Fruit fly (Drosophila melanogaster) whole organism, prepupa: ENCODE data around the gene VhaSFD.

Experiments used
- CG10669 ChIP-seq: fragments of 200-800 bp; sonication (Bioruptor generic); optimal IDR thresholded peaks from 3 replicates; lab custom pipeline; 2018; ENCODE audit warnings: missing biosample characterization, mild to moderate bottlenecking, missing genetic modification characterization, moderate library complexity
- CG11762 ChIP-seq: fragments of 200-800 bp; sonication (Bioruptor generic); optimal IDR thresholded peaks from 3 replicates; lab custom pipeline; 2016; ENCODE audit warnings: missing biosample characterization, missing genetic modification characterization; ENCODE audit not compliant: insufficient read depth
- CG11902 ChIP-seq: fragments of 200-800 bp; sonication (Bioruptor generic); optimal IDR thresholded peaks from 3 replicates; lab custom pipeline; 2016; ENCODE audit warnings: missing biosample characterization, missing genetic modification characterization
- CG15336 ChIP-seq: fragments of 200-800 bp; sonication (Bioruptor generic); IDR thresholded peaks from 2 replicates; pipeline ENCODE4 v1.3.6; 2022; ENCODE audit warnings: missing biosample characterization, missing genetic modification characterization
- CG16779 ChIP-seq: fragments of 200-800 bp; sonication (Bioruptor generic); optimal IDR thresholded peaks from 3 replicates; lab custom pipeline; 2017; ENCODE audit warnings: missing biosample characterization, mild to moderate bottlenecking, missing genetic modification characterization
- CG32006 ChIP-seq: fragments of 200-800 bp; sonication (Bioruptor generic); optimal IDR thresholded peaks from 3 replicates; lab custom pipeline; 2017; ENCODE audit warnings: missing biosample characterization, mild to moderate bottlenecking, missing genetic modification characterization
- CG3919 ChIP-seq: fragments of 200-800 bp; sonication (Bioruptor generic); optimal IDR thresholded peaks from 3 replicates; lab custom pipeline; 2016; ENCODE audit warnings: missing biosample characterization, missing genetic modification characterization
- CG4318 ChIP-seq: fragments of 200-800 bp; sonication (Bioruptor generic); optimal IDR thresholded peaks from 3 replicates; lab custom pipeline; 2017; ENCODE audit warnings: missing biosample characterization, mild to moderate bottlenecking, missing genetic modification characterization
- CG8119 ChIP-seq: fragments of 200-800 bp; sonication (Bioruptor generic); IDR thresholded peaks from 3 replicates; pipeline ENCODE4 v1.3.6; 2022; ENCODE audit warnings: missing biosample characterization, missing genetic modification characterization
- CG9139 ChIP-seq: fragments of 200-800 bp; sonication (Bioruptor generic); optimal IDR thresholded peaks from 3 replicates; lab custom pipeline; 2017; ENCODE audit warnings: missing biosample characterization, mild to moderate bottlenecking, missing genetic modification characterization
- Eip75B ChIP-seq: fragments of 200-800 bp; sonication (Bioruptor generic); optimal IDR thresholded peaks from 3 replicates; lab custom pipeline; 2016; ENCODE audit warnings: missing biosample characterization, missing genetic modification characterization
- Eip78C ChIP-seq: fragments of 200-800 bp; sonication (Bioruptor generic); peaks from one replicate; lab custom pipeline; 2016; ENCODE audit warnings: missing biosample characterization, missing genetic modification characterization
- Eip93F ChIP-seq: fragments of 200-800 bp; sonication (Bioruptor generic); optimal IDR thresholded peaks from 2 replicates; lab custom pipeline; 2016; ENCODE audit warnings: missing biosample characterization, mild to moderate bottlenecking, missing genetic modification characterization
- Ets21C ChIP-seq: fragments of 200-800 bp; sonication (Bioruptor generic); optimal IDR thresholded peaks from 3 replicates; lab custom pipeline; 2016; ENCODE audit warnings: missing biosample characterization, missing genetic modification characterization
- Gug ChIP-seq: fragments of 200-800 bp; sonication (Bioruptor generic); IDR thresholded peaks from 2 replicates; pipeline ENCODE4 v1.3.6; 2022; ENCODE audit warnings: missing biosample characterization, missing genetic modification characterization
- Hr38 ChIP-seq: sonication (Bioruptor generic); optimal IDR thresholded peaks from 2 replicates; lab custom pipeline; 2016; ENCODE audit warnings: missing biosample characterization, missing genetic modification characterization
- Lpt ChIP-seq: fragments of 200-800 bp; sonication (Bioruptor generic); optimal IDR thresholded peaks from 3 replicates; lab custom pipeline; 2016; ENCODE audit warnings: missing biosample characterization, missing genetic modification characterization
- OdsH ChIP-seq: fragments of 200-800 bp; sonication (Bioruptor generic); optimal IDR thresholded peaks from 3 replicates; lab custom pipeline; 2016; ENCODE audit warnings: missing biosample characterization, missing genetic modification characterization
- Smox ChIP-seq: fragments of 200-800 bp; sonication (Bioruptor generic); optimal IDR thresholded peaks from 3 replicates; lab custom pipeline; 2016; ENCODE audit warnings: missing biosample characterization, missing genetic modification characterization
- Sox102F ChIP-seq: fragments of 200-800 bp; sonication (Bioruptor generic); optimal IDR thresholded peaks from 2 replicates; lab custom pipeline; 2016; ENCODE audit warnings: missing biosample characterization, mild to moderate bottlenecking, missing genetic modification characterization
- Sox14 ChIP-seq: fragments of 200-800 bp; sonication (Bioruptor generic); optimal IDR thresholded peaks from 3 replicates; lab custom pipeline; 2016; ENCODE audit warnings: missing biosample characterization, missing genetic modification characterization
- Sox15 ChIP-seq: fragments of 200-800 bp; sonication (Bioruptor generic); optimal IDR thresholded peaks from 3 replicates; lab custom pipeline; 2016; ENCODE audit warnings: missing biosample characterization, missing genetic modification characterization
- achi ChIP-seq: fragments of 200-800 bp; sonication (Bioruptor generic); optimal IDR thresholded peaks from 3 replicates; lab custom pipeline; 2016; ENCODE audit warnings: missing biosample characterization, missing genetic modification characterization
- dac ChIP-seq: fragments of 200-800 bp; sonication (Bioruptor generic); optimal IDR thresholded peaks from 2 replicates; lab custom pipeline; 2017; ENCODE audit warnings: missing biosample characterization, mild to moderate bottlenecking, missing genetic modification characterization
- dsx ChIP-seq: fragments of 200-800 bp; optimal IDR thresholded peaks from 3 replicates; lab custom pipeline; 2019; ENCODE audit warnings: missing biosample characterization, mild to moderate bottlenecking, missing genetic modification characterization, moderate library complexity; ENCODE audit not compliant: poor library complexity, severe bottlenecking
- eg ChIP-seq: fragments of 200-800 bp; sonication (Bioruptor generic); IDR thresholded peaks from 3 replicates; pipeline ENCODE4 v1.3.6; 2022; ENCODE audit warnings: missing biosample characterization, missing genetic modification characterization
- fkh ChIP-seq: fragments of 200-800 bp; sonication (Bioruptor generic); optimal IDR thresholded peaks from 3 replicates; lab custom pipeline; 2017; ENCODE audit warnings: missing biosample characterization, mild to moderate bottlenecking, missing genetic modification characterization, moderate library complexity
- net ChIP-seq: fragments of 200-800 bp; sonication (Bioruptor generic); optimal IDR thresholded peaks from 3 replicates; lab custom pipeline; 2016; ENCODE audit warnings: missing biosample characterization, missing genetic modification characterization
- topi ChIP-seq: fragments of 200-800 bp; sonication (Bioruptor generic); optimal IDR thresholded peaks from 3 replicates; lab custom pipeline; 2016; ENCODE audit warnings: missing biosample characterization, missing genetic modification characterization
- vri ChIP-seq: fragments of 200-800 bp; sonication (Bioruptor generic); optimal IDR thresholded peaks from 3 replicates; lab custom pipeline; 2016; ENCODE audit warnings: missing biosample characterization, mild to moderate bottlenecking, missing genetic modification characterization

VhaSFD gene

dm6 chr2L:16715841-16716701 is 11.6 kb downstream of the VhaSFD start, which contains the start of the genes Cyt-c-d and CG31808 (continued):
- peak; percentile 61 for TF ChIP-seq fkh (GFP tag; lab: Kevin White, UChicago)
- peak; percentile 98 for TF ChIP-seq net (GFP tag; lab: Kevin White, UChicago)
- TF ChIP-seq CG8119 (GFP tag; lab: Robert Waterston, UW), result peak; percentile 99
- TF ChIP-seq topi (GFP tag; lab: Kevin White, UChicago), result peak; percentile 97
- peak; percentile 84 for TF ChIP-seq CG9139 (GFP tag; lab: Kevin White, UChicago)
- TF ChIP-seq achi, result peak; percentile 97
- TF ChIP-seq CG11762 (GFP tag; lab: Kevin White, UChicago), result peak; percentile 95
- peak; percentile 90 for TF ChIP-seq CG11902 (GFP tag; lab: Kevin White, UChicago)
- peak; percentile 98 for TF ChIP-seq CG4318
- TF ChIP-seq dac (GFP tag; lab: Kevin White, UChicago), result peak; percentile 99
- TF ChIP-seq OdsH (GFP tag; lab: Kevin White, UChicago), result peak; percentile 98
- TF ChIP-seq Ets21C (GFP tag; lab: Kevin White, UChicago), result peak; percentile 93
- TF ChIP-seq Sox15, result peak; percentile 89
- TF ChIP-seq CG32006 (GFP tag; lab: Kevin White, UChicago), result peak; percentile 99
- peak; percentile 94 for TF ChIP-seq CG10669
- peak; percentile 42 for TF ChIP-seq Hr38
- TF ChIP-seq dsx, result peak; percentile 93
- TF ChIP-seq Eip93F (GFP tag; lab: Kevin White, UChicago), result peak; percentile 88
- TF ChIP-seq CG3919 (GFP tag; lab: Kevin White, UChicago), result peak; percentile 99
- peak; percentile 100 for TF ChIP-seq CG15336
- peak; percentile 97 for TF ChIP-seq Gug (GFP tag; lab: Robert Waterston, UW)
- TF ChIP-seq vri (GFP tag; lab: Kevin White, UChicago), result peak; percentile 95
- peak; percentile 99 for TF ChIP-seq eg (GFP tag; lab: Robert Waterston, UW)

- TF ChIP-seq Lpt (GFP tag; lab: Kevin White, UChicago), result no peak
- TF ChIP-seq Eip93F (GFP tag; lab: Kevin White, UChicago), result no peak
These were observed 12.3 kb downstream of the VhaSFD start for dm6 chr2L:16715133-16715833.

dm6 chr2L:16713929-16714328 is 13.7 kb downstream of the VhaSFD start:
- no peak for TF ChIP-seq Sox14 (GFP tag; lab: Kevin White, UChicago)
- peak; percentile 51 for TF ChIP-seq fkh (GFP tag; lab: Kevin White, UChicago)

- TF ChIP-seq Eip75B, result no peak
- no peak for TF ChIP-seq Sox102F (GFP tag; lab: Kevin White, UChicago)
- TF ChIP-seq CG9139 (GFP tag; lab: Kevin White, UChicago), result no peak
- no peak for TF ChIP-seq Smox (GFP tag; lab: Kevin White, UChicago)
These were observed 15.7 kb downstream of the VhaSFD start for dm6 chr2L:16711891-16712290.

- peak; percentile 29 for TF ChIP-seq Eip78C (GFP tag; lab: Kevin White, UChicago)
- TF ChIP-seq CG8119 (GFP tag; lab: Robert Waterston, UW), result 0 out of 3 replicates have a peak, but pooled peaks have one; percentile 26
- TF ChIP-seq fkh (GFP tag; lab: Kevin White, UChicago), result peak; percentile 39
- no peak for TF ChIP-seq CG16779 (tag; lab: Kevin White, UChicago)
- TF ChIP-seq, all 60 proteins: peak for 3
These were observed 16.9 kb downstream of the VhaSFD start for dm6 chr2L:16710677-16711076.
